Fruit fly (Drosophila melanogaster) whole organism, embryonic: ENCODE measurements around the gene TwdlW.

ENCODE experiments used
- B-H1 ChIP-seq: fragments of 200-800 bp; sonication (Bioruptor generic); IDR thresholded peaks from 3 replicates; pipeline ENCODE4 v1.3.6; 2022; ENCODE audit warnings: missing biosample characterization, missing genetic modification characterization
- CG3281 ChIP-seq: fragments of 200-800 bp; sonication (Bioruptor generic); optimal IDR thresholded peaks from 3 replicates; lab custom pipeline; 2017; ENCODE audit warnings: missing biosample characterization, mild to moderate bottlenecking, missing genetic modification characterization
- Rx ChIP-seq: fragments of 200-800 bp; sonication (Bioruptor generic); IDR thresholded peaks from 2 replicates; pipeline ENCODE4 v1.3.6; 2022; ENCODE audit warnings: missing biosample characterization, missing genetic modification characterization
- Xbp1 ChIP-seq: fragments of 200-800 bp; sonication (Bioruptor generic); optimal IDR thresholded peaks from 3 replicates; lab custom pipeline; 2016; ENCODE audit warnings: missing biosample characterization, mild to moderate bottlenecking, missing genetic modification characterization
- bbx ChIP-seq: fragments of 200-800 bp; sonication (Bioruptor generic); IDR thresholded peaks from 2 replicates; pipeline ENCODE4 v1.3.6; 2022; ENCODE audit warnings: missing biosample characterization, missing genetic modification characterization; ENCODE audit not compliant: partially characterized antibody

DNA sequence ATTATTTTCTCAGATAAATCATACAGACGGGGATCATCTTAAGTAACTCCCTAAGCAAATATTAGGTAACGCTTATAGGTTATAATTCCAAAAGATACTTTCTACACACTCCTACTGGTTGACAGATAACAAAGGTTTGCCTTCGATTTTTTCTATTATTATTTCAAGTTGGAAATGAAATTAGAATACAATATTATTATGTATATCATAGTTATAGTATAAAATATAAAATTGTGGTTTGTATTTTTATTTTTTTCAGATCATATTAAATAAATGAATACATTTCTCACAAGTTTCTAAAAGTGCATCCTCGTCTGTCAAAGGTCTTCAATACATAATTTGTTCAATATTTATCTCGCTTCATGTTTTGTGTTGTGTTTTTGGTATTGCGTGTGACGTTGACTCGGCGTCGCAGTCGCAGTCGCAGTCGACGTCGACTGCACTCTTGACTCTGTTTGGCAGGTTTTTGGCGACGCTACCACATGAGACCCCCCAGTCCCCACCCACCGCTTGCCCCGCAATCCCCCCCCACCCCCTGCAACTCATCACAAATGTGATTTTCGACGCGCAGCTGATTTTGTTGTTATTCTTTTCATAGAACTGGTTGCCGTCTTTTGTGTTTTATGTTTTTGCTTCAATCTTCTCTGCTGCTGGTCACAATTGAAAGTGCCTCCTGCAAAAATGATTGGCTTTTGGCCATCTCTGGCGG, 19.3 kb downstream of the TwdlW start:
- TF ChIP-seq B-H1 (no peak), Rx (GFP tag; lab: Robert Waterston, UW) (no peak), bbx (GFP tag; lab: Robert Waterston, UW) (no peak), Xbp1 (no peak), CG3281 (GFP tag; lab: Kevin White, UChicago) (no peak)
